Worm (Caenorhabditis elegans): ENCODE results near the gene F46H5.7.
A peak's percentile ranks its signal among the peaks of the same experiment; 100 is the strongest.

Gene F46H5.7

ce11 chrX:7256891-7257290, 14.1 kb upstream of the F46H5.7 start, which contains the start of gene F46H5.5:
F46H5.5 (minus strand) TSS chrX:7256991.
- TF ChIP-seq Y48G9A.11 (GFP tag; IDR thresholded peaks at IDR 0.05): no peak
- no peak for TF ChIP-seq nhr-102 (tag; optimal IDR thresholded peaks at IDR 0.05)
- TF ChIP-seq zag-1 (tag; optimal IDR thresholded peaks at IDR 0.05): no peak
- no peak for TF ChIP-seq mdt-29 (GFP tag; IDR thresholded peaks at IDR 0.05)
- TF ChIP-seq lin-38 (GFP tag; IDR thresholded peaks at IDR 0.05): no peak
- TF ChIP-seq hlh-30 (tag; optimal IDR thresholded peaks at IDR 0.05; ENCODE audit: insufficient read depth): no peak

ce11 chrX:7254558-7254957, 11.8 kb upstream of the F46H5.7 start, which contains the start of gene F46H5.4:
F46H5.4 (minus strand) TSS chrX:7254610.
- TF ChIP-seq ama-1 (optimal IDR thresholded peaks at IDR 0.05) (no peak), pha-4 (GFP tag; IDR thresholded peaks at IDR 0.05) (no peak), pha-4 (tag; optimal IDR thresholded peaks at IDR 0.05) (no peak), nhr-77 (tag; optimal IDR thresholded peaks at IDR 0.05) (no peak), T20F7.1 (GFP tag; optimal IDR thresholded peaks at IDR 0.05) (peak; percentile 88), daf-12 (tag; optimal IDR thresholded peaks at IDR 0.05) (no peak), T26A8.4 (GFP tag; IDR thresholded peaks at IDR 0.05) (no peak), fkh-10 (GFP tag; optimal IDR thresholded peaks at IDR 0.05) (no peak), ctbp-1 (GFP tag; IDR thresholded peaks at IDR 0.05) (no peak), spr-1 (tag; optimal IDR thresholded peaks at IDR 0.05) (no peak), nhr-111 (GFP tag; optimal IDR thresholded peaks at IDR 0.05) (no peak), dve-1 (tag; optimal IDR thresholded peaks at IDR 0.05; ENCODE audit: insufficient read depth) (peak; percentile 12), ces-1 (GFP tag; optimal IDR thresholded peaks at IDR 0.05) (no peak), lin-29 (GFP tag; IDR thresholded peaks at IDR 0.05) (no peak), unc-62 (GFP tag; optimal IDR thresholded peaks at IDR 0.05 in 1 of 2) (no peak), unc-62 (tag; optimal IDR thresholded peaks at IDR 0.05) (no peak), mdt-29 (GFP tag; IDR thresholded peaks at IDR 0.05) (no peak), hlh-11 (tag; optimal IDR thresholded peaks at IDR 0.05) (peak; percentile 25), pqm-1 (tag; optimal IDR thresholded peaks at IDR 0.05) (no peak), lim-7 (GFP tag; IDR thresholded peaks at IDR 0.05) (no peak), mdl-1 (tag; optimal IDR thresholded peaks at IDR 0.05) (no peak), aha-1 (tag) (no peak), nhr-42 (GFP tag; IDR thresholded peaks at IDR 0.05) (no peak), F26F4.8 (GFP tag; conservative IDR thresholded peaks at IDR 0.05) (no peak), zip-2 (tag; optimal IDR thresholded peaks at IDR 0.05) (no peak), arid-1 (GFP tag; conservative IDR thresholded peaks at IDR 0.05) (no peak), lin-13 (GFP tag; optimal IDR thresholded peaks at IDR 0.05) (no peak), lsy-2 (tag; optimal IDR thresholded peaks at IDR 0.05) (no peak), php-3 (GFP tag; IDR thresholded peaks at IDR 0.05) (no peak), nhr-28 (tag; optimal IDR thresholded peaks at IDR 0.05) (peak; percentile 29), nhr-102 (tag; optimal IDR thresholded peaks at IDR 0.05) (no peak), duxl-1 (tag; optimal IDR thresholded peaks at IDR 0.05; ENCODE audit: poor library complexity) (no peak), ztf-7 (tag; optimal IDR thresholded peaks at IDR 0.05) (no peak), Y5F2A.4 (GFP tag; optimal IDR thresholded peaks at IDR 0.05) (no peak), nhr-10 (tag; optimal IDR thresholded peaks at IDR 0.05) (no peak), hmg-1.1 (GFP tag; IDR thresholded peaks at IDR 0.05) (peak; percentile 60), lin-1 (GFP tag; IDR thresholded peaks at IDR 0.05) (no peak), mxl-3 (GFP tag; optimal IDR thresholded peaks at IDR 0.05) (peak; percentile 18), nhr-6 (tag; optimal IDR thresholded peaks at IDR 0.05) (peak; percentile 4), zfp-2 (tag; optimal IDR thresholded peaks at IDR 0.05) (no peak)

Measured in whole organism, L4 larva.